Fruit fly (Drosophila melanogaster): Measurements from ENCODE around the gene ro.
A peak's percentile ranks its signal among the peaks of the same experiment; 100 is the strongest.

The ro gene

dm6 chr3R:26915463-26915925, 34.5 kb upstream of the ro start, which contains the start of gene CG46339 (continued):
- peak; percentile 83 for TF ChIP-seq CG3281 (GFP tag; optimal IDR thresholded peaks at IDR 0.05)
- peak; percentile 56 for TF ChIP-seq CG8924 (tag; optimal IDR thresholded peaks at IDR 0.05)
- TF ChIP-seq CG11696 (GFP tag; IDR thresholded peaks at IDR 0.05): peak; percentile 17; the same call in 1 of the 2 replicates
- TF ChIP-seq Meics (GFP tag; optimal IDR thresholded peaks at IDR 0.05): peak; percentile 77
- no peak for TF ChIP-seq pan (optimal IDR thresholded peaks at IDR 0.05)
- TF ChIP-seq pan (GFP tag; optimal IDR thresholded peaks at IDR 0.05 in 1 of 2, IDR thresholded peaks at IDR 0.05 in 1 of 2): peak in 1 of 2 experiments; percentile 64
- TF ChIP-seq CG17802 (tag; optimal IDR thresholded peaks at IDR 0.05): no peak
- TF ChIP-seq tll (GFP tag; optimal IDR thresholded peaks at IDR 0.05): no peak
- peak; percentile 91 for TF ChIP-seq CG34376 (GFP tag; optimal IDR thresholded peaks at IDR 0.05)
- TF ChIP-seq CG31365 (tag; optimal IDR thresholded peaks at IDR 0.05): peak; percentile 62
- no peak for TF ChIP-seq al (GFP tag; IDR thresholded peaks at IDR 0.05)
- no peak for TF ChIP-seq CG10209 (GFP tag; optimal IDR thresholded peaks at IDR 0.05)
- no peak for TF ChIP-seq tx (GFP tag; optimal IDR thresholded peaks at IDR 0.05)
- no peak for TF ChIP-seq CG6791 (GFP tag; IDR thresholded peaks at IDR 0.05; ENCODE audit: partially characterized antibody)
- TF ChIP-seq Stat92E (GFP tag; optimal IDR thresholded peaks at IDR 0.05): no peak
- no peak for TF ChIP-seq Lpt (GFP tag; optimal IDR thresholded peaks at IDR 0.05)
- peak; percentile 67; the same call in 1 of the 2 replicates for TF ChIP-seq bbx (GFP tag; IDR thresholded peaks at IDR 0.05; ENCODE audit: partially characterized antibody)
- TF ChIP-seq Gsc (GFP tag; IDR thresholded peaks at IDR 0.05): no peak
- 0 out of 2 replicates have a peak, but pooled peaks have one; percentile 30 for TF ChIP-seq E2f2 (GFP tag; IDR thresholded peaks at IDR 0.05)
- 0 out of 2 replicates have a peak, but pooled peaks have one; percentile 27 for TF ChIP-seq slbo (GFP tag; IDR thresholded peaks at IDR 0.05)
- no peak for TF ChIP-seq jing (GFP tag; optimal IDR thresholded peaks at IDR 0.05)
- peak; percentile 79 for TF ChIP-seq abd-A (tag; optimal IDR thresholded peaks at IDR 0.05)
- TF ChIP-seq vnd (GFP tag; IDR thresholded peaks at IDR 0.05; ENCODE audit: partially characterized antibody): peak; percentile 38; the same call in 2 of the 3 replicates
- TF ChIP-seq Antp (GFP tag; optimal IDR thresholded peaks at IDR 0.05): no peak
- TF ChIP-seq CG6272 (GFP tag; IDR thresholded peaks at IDR 0.05): no peak
- no peak for TF ChIP-seq E2f1 (GFP tag; IDR thresholded peaks at IDR 0.05)
- peak; percentile 67 for TF ChIP-seq CG12219 (GFP tag; optimal IDR thresholded peaks at IDR 0.05)
- TF ChIP-seq CG11695 (GFP tag; IDR thresholded peaks at IDR 0.05): peak; percentile 46; the same call in 2 of the 3 replicates
- TF ChIP-seq tap (tag; optimal IDR thresholded peaks at IDR 0.05): peak; percentile 49
- TF ChIP-seq CG14710 (tag; optimal IDR thresholded peaks at IDR 0.05): peak; percentile 39
- peak; percentile 29 for TF ChIP-seq CG17829 (tag; optimal IDR thresholded peaks at IDR 0.05)
- TF ChIP-seq NFAT (GFP tag; IDR thresholded peaks at IDR 0.05): peak; percentile 55; the same call in 1 of the 2 replicates
- TF ChIP-seq oc (tag; optimal IDR thresholded peaks at IDR 0.05): no peak
- no peak for TF ChIP-seq chn (GFP tag; optimal IDR thresholded peaks at IDR 0.05)
- peak; percentile 14 for TF ChIP-seq CG10654 (GFP tag; optimal IDR thresholded peaks at IDR 0.05)
- peak; percentile 84 for TF ChIP-seq HLHmδ (GFP tag; optimal IDR thresholded peaks at IDR 0.05)
- TF ChIP-seq crp (GFP tag; optimal IDR thresholded peaks at IDR 0.05): no peak
- no peak for TF ChIP-seq TFAM (GFP tag; optimal IDR thresholded peaks at IDR 0.05)
- peak; percentile 63 for TF ChIP-seq CG11504 (tag; optimal IDR thresholded peaks at IDR 0.05)
- no peak for TF ChIP-seq Ssrp (tag; optimal IDR thresholded peaks at IDR 0.05)
- TF ChIP-seq tgo (GFP tag; IDR thresholded peaks at IDR 0.05): peak; percentile 43; the same call in 1 of the 3 replicates
- peak; percentile 56 for TF ChIP-seq Ptx1 (GFP tag; IDR thresholded peaks at IDR 0.05)
- TF ChIP-seq klu (GFP tag; IDR thresholded peaks at IDR 0.05): no peak
- peak; percentile 26 for TF ChIP-seq CG1233 (GFP tag; optimal IDR thresholded peaks at IDR 0.05)
- TF ChIP-seq gsb (GFP tag; IDR thresholded peaks at IDR 0.05): peak; percentile 48; the same call in 1 of the 2 replicates
- TF ChIP-seq wor (GFP tag; IDR thresholded peaks at IDR 0.05): no peak
- no peak for TF ChIP-seq CG10462 (GFP tag; optimal IDR thresholded peaks at IDR 0.05)
- peak; percentile 52 for TF ChIP-seq Max (GFP tag; optimal IDR thresholded peaks at IDR 0.05)
- TF ChIP-seq GATAe (GFP tag; conservative IDR thresholded peaks at IDR 0.05): no peak
- TF ChIP-seq CG2712 (tag; optimal IDR thresholded peaks at IDR 0.05): peak; percentile 53

All from whole organism, embryonic.